Worm (Caenorhabditis elegans) whole organism, L4 larva: ENCODE results near the gene ZK856.4.

ENCODE experiments used
- D1046.2 ChIP-seq: fragments of 200-800 bp; sonication (Bioruptor generic); IDR thresholded peaks from 2 replicates; pipeline ENCODE4 v1.3.6; 2022; ENCODE audit warnings: missing genetic modification characterization, missing compliant biosample characterization
- R02D3.7 ChIP-seq: fragments of 150-350 bp; sonication (generic microtip); optimal IDR thresholded peaks from 3 replicates; lab custom pipeline; 2014; ENCODE audit warnings: missing biosample characterization, missing genetic modification characterization
- T20F7.1 ChIP-seq: fragments of 200-800 bp; sonication (Bioruptor generic); optimal IDR thresholded peaks from 2 replicates; lab custom pipeline; 2018; ENCODE audit warnings: mild to moderate bottlenecking, missing genetic modification characterization, missing compliant biosample characterization
- T26A8.4 ChIP-seq: fragments of 200-800 bp; sonication (Bioruptor generic); IDR thresholded peaks from 2 replicates; pipeline ENCODE4 v1.3.6; 2022; ENCODE audit warnings: missing genetic modification characterization, missing compliant biosample characterization
- Y105C5A.15 ChIP-seq: fragments of 200-800 bp; sonication (Bioruptor generic); IDR thresholded peaks from 2 replicates; pipeline ENCODE4 v1.3.6; 2022; ENCODE audit warnings: missing genetic modification characterization, missing compliant biosample characterization
- Y5F2A.4 ChIP-seq: fragments of 200-800 bp; sonication (Bioruptor generic); optimal IDR thresholded peaks from 2 replicates; lab custom pipeline; 2018; ENCODE audit warnings: mild to moderate bottlenecking, missing genetic modification characterization, missing compliant biosample characterization
- aha-1 ChIP-seq: fragments of 150-350 bp; peaks from one replicate; lab custom pipeline; 2014; ENCODE audit warnings: missing biosample characterization, missing genetic modification characterization
- aly-2 ChIP-seq: sonication (generic microtip); optimal IDR thresholded peaks from 2 replicates; lab custom pipeline; 2018; ENCODE audit warnings: missing biosample characterization, missing genetic modification characterization
- ceh-20 ChIP-seq: fragments of 200-800 bp; sonication (Bioruptor generic); IDR thresholded peaks from 2 replicates; pipeline ENCODE4 v1.3.6; 2022; ENCODE audit warnings: missing genetic modification reagents, missing genetic modification characterization, missing compliant biosample characterization
- ceh-32 ChIP-seq: sonication (generic microtip); optimal IDR thresholded peaks from 2 replicates; lab custom pipeline; 2016; ENCODE audit warnings: mild to moderate bottlenecking, missing genetic modification characterization, missing compliant biosample characterization; ENCODE audit not compliant: poor library complexity
- ceh-62 ChIP-seq: sonication (generic microtip); optimal IDR thresholded peaks from 2 replicates; lab custom pipeline; 2017; ENCODE audit warnings: missing biosample characterization, missing genetic modification characterization
- ces-1 ChIP-seq: fragments of 150-350 bp; sonication (generic microtip); optimal IDR thresholded peaks from 4 replicates; lab custom pipeline; 2014; ENCODE audit warnings: missing biosample characterization, missing genetic modification reagents, missing genetic modification characterization
- daf-12 ChIP-seq: fragments of 150-350 bp; optimal IDR thresholded peaks from 2 replicates; lab custom pipeline; 2014; ENCODE audit warnings: missing biosample characterization, missing genetic modification reagents, missing genetic modification characterization
- dmd-6 ChIP-seq: fragments of 200-800 bp; sonication (Bioruptor generic); IDR thresholded peaks from 2 replicates; pipeline ENCODE4 v1.3.6; 2022; ENCODE audit warnings: missing genetic modification reagents, missing genetic modification characterization, missing compliant biosample characterization
- dmd-9 ChIP-seq: fragments of 200-800 bp; sonication (Bioruptor generic); IDR thresholded peaks from 2 replicates; pipeline ENCODE4 v1.3.6; 2022; ENCODE audit warnings: missing genetic modification reagents, missing genetic modification characterization, missing compliant biosample characterization
- egl-43 ChIP-seq: fragments of 200-800 bp; sonication (Bioruptor generic); IDR thresholded peaks from 2 replicates; pipeline ENCODE4 v1.3.6; 2022; ENCODE audit warnings: missing genetic modification reagents, missing genetic modification characterization, missing compliant biosample characterization
- hlh-11 ChIP-seq: fragments of 200-800 bp; sonication (Bioruptor generic); optimal IDR thresholded peaks from 2 replicates; lab custom pipeline; 2018; ENCODE audit warnings: mild to moderate bottlenecking, missing genetic modification characterization, missing compliant biosample characterization
- lin-15B ChIP-seq: fragments of 150-350 bp; sonication (generic microtip); optimal IDR thresholded peaks from 3 replicates; lab custom pipeline; 2014; ENCODE audit warnings: missing biosample characterization, missing genetic modification characterization
- lin-29 ChIP-seq: fragments of 200-800 bp; sonication (Bioruptor generic); IDR thresholded peaks from 2 replicates; pipeline ENCODE4 v1.3.6; 2022; ENCODE audit warnings: missing genetic modification reagents, missing genetic modification characterization, missing compliant biosample characterization
- lin-39 ChIP-seq: fragments of 150-350 bp; optimal IDR thresholded peaks from 2 replicates; lab custom pipeline; 2014; ENCODE audit warnings: missing biosample characterization, missing genetic modification reagents, missing genetic modification characterization
- lir-3 ChIP-seq: sonication (generic microtip); optimal IDR thresholded peaks from 2 replicates; lab custom pipeline; 2016; ENCODE audit warnings: mild to moderate bottlenecking, missing genetic modification characterization, missing compliant biosample characterization
- lsy-2 ChIP-seq, 2 experiments: fragments of 150-350 bp in 1 of 2; sonication (generic microtip) in 1 of 2; optimal IDR thresholded peaks; 2 replicates each; lab custom pipeline; 2014 to 2017; ENCODE audit warnings: missing biosample characterization in 2 of 2, missing genetic modification characterization in 2 of 2
- madf-5 ChIP-seq, 2 experiments: fragments of 200-800 bp; sonication (Bioruptor generic); IDR thresholded peaks; 2 replicates each; pipeline ENCODE4 v1.3.6; 2022; ENCODE audit warnings: missing compliant biosample characterization in 2 of 2, missing genetic modification characterization in 2 of 2
- mep-1 ChIP-seq: fragments of 150-350 bp; sonication (generic microtip); optimal IDR thresholded peaks from 3 replicates; lab custom pipeline; 2014; ENCODE audit warnings: missing biosample characterization, missing genetic modification characterization
- mes-2 ChIP-seq: sonication (generic microtip); optimal IDR thresholded peaks from 2 replicates; lab custom pipeline; 2016; ENCODE audit warnings: missing genotype, mild to moderate bottlenecking, missing genetic modification characterization, missing compliant biosample characterization; ENCODE audit not compliant: poor library complexity, severe bottlenecking
- mxl-2 ChIP-seq: fragments of 200-800 bp; sonication (Bioruptor generic); conservative IDR thresholded peaks from 2 replicates; pipeline ENCODE4 v1.3.6; 2022; ENCODE audit warnings: missing genetic modification reagents, missing genetic modification characterization, missing compliant biosample characterization
- mxl-3 ChIP-seq: fragments of 200-800 bp; sonication (Bioruptor generic); optimal IDR thresholded peaks from 2 replicates; lab custom pipeline; 2018; ENCODE audit warnings: mild to moderate bottlenecking, missing genetic modification characterization, missing compliant biosample characterization
- nhr-10 ChIP-seq: fragments of 150-350 bp; optimal IDR thresholded peaks from 2 replicates; lab custom pipeline; 2014; ENCODE audit warnings: missing biosample characterization, missing genetic modification characterization
- nhr-102 ChIP-seq: sonication (generic microtip); optimal IDR thresholded peaks from 2 replicates; lab custom pipeline; 2016; ENCODE audit warnings: mild to moderate bottlenecking, missing genetic modification characterization, moderate library complexity, missing compliant biosample characterization
- nhr-11 ChIP-seq: fragments of 150-350 bp; optimal IDR thresholded peaks from 2 replicates; lab custom pipeline; 2014; ENCODE audit warnings: missing biosample characterization, missing genetic modification characterization
- nhr-25 ChIP-seq: sonication (generic microtip); optimal IDR thresholded peaks from 2 replicates; lab custom pipeline; 2017; ENCODE audit warnings: missing genetic modification characterization, mild to moderate bottlenecking, missing compliant biosample characterization, antibody characterized with exemption, moderate library complexity, borderline replicate concordance; ENCODE audit not compliant: insufficient read depth
- nhr-28 ChIP-seq: fragments of 150-350 bp; optimal IDR thresholded peaks from 2 replicates; lab custom pipeline; 2014; ENCODE audit warnings: missing biosample characterization, missing genetic modification characterization
- nhr-42 ChIP-seq: fragments of 200-800 bp; sonication (Bioruptor generic); IDR thresholded peaks from 2 replicates; pipeline ENCODE4 v1.3.6; 2022; ENCODE audit warnings: missing genetic modification characterization, missing compliant biosample characterization
- pqm-1 ChIP-seq: sonication (generic microtip); optimal IDR thresholded peaks from 2 replicates; lab custom pipeline; 2017; ENCODE audit warnings: missing biosample characterization, missing genetic modification characterization
- snpc-1.2 ChIP-seq: fragments of 200-800 bp; sonication (Bioruptor generic); IDR thresholded peaks from 2 replicates; pipeline ENCODE4 v1.3.6; 2022; ENCODE audit warnings: missing genetic modification reagents, missing genetic modification characterization, missing compliant biosample characterization
- tra-1 ChIP-seq: fragments of 200-800 bp; sonication (Bioruptor generic); IDR thresholded peaks from 2 replicates; pipeline ENCODE4 v1.3.6; 2022; ENCODE audit warnings: missing genetic modification reagents, missing genetic modification characterization, missing compliant biosample characterization
- unc-39 ChIP-seq: sonication (generic microtip); optimal IDR thresholded peaks from 2 replicates; lab custom pipeline; 2017; ENCODE audit warnings: missing biosample characterization, missing genetic modification characterization
- unc-62 ChIP-seq, 3 experiments: fragments of 150-350 bp in 1 of 3; sonication (generic microtip); optimal IDR thresholded peaks in 2 of 3; peaks in 1 of 3; 1 replicate in 1 of 3; 2 replicates in 2 of 3; lab custom pipeline; 2014 to 2017; ENCODE audit warnings: missing biosample characterization in 3 of 3, missing genetic modification characterization in 3 of 3, missing genetic modification reagents in 3 of 3, missing genotype in 1 of 3
- vab-7 ChIP-seq: fragments of 200-800 bp; sonication (Bioruptor generic); IDR thresholded peaks from 2 replicates; pipeline ENCODE4 v1.3.6; 2022; ENCODE audit warnings: missing genetic modification reagents, missing genetic modification characterization, missing compliant biosample characterization
- zfp-3 ChIP-seq: fragments of 200-800 bp; sonication (Bioruptor generic); conservative IDR thresholded peaks from 2 replicates; pipeline ENCODE4 v1.3.6; 2022; ENCODE audit warnings: missing genetic modification reagents, missing genetic modification characterization, missing compliant biosample characterization
- zip-11 ChIP-seq: fragments of 200-800 bp; sonication (Bioruptor generic); IDR thresholded peaks from 2 replicates; pipeline ENCODE4 v1.3.6; 2022; ENCODE audit warnings: missing genetic modification characterization, missing compliant biosample characterization

The ZK856.4 gene

DNA sequence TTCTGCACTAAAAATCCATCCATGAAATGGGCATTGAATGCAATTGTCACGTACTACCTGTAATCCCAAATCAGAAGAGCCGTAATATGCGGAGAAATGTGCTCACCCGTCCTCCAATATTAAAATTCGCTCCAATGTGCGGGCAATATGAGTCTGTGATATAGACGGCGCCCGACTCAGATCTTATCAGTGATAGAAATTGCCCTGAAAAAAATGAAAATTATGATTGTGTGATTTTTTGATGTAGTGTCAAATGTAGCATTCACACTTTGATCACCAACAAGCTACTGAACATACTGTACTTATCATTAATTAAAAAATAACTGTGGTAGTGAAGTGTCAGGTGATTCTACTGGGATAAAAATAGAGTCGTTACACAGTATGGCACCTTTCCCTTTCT lies 41.5 kb downstream of the ZK856.4 start:
- TF ChIP-seq snpc-1.2 (GFP tag; lab: Robert Waterston, UW) (no peak), mxl-3 (GFP tag; lab: Kevin White, UChicago) (no peak), nhr-10 (tag; lab: Kevin White, UChicago) (no peak), dmd-6 (GFP tag; lab: Robert Waterston, UW) (no peak; the same call in 1 of the 2 replicates), lsy-2 (tag; optimal IDR thresholded peaks at IDR 0.05; lab: Kevin White, UChicago) (no peak), lin-29 (no peak), lin-15B (tag; lab: Kevin White, UChicago) (no peak), aha-1 (tag; lab: Kevin White, UChicago) (no peak), ceh-32 (tag; lab: Kevin White, UChicago) (no peak), nhr-102 (tag; lab: Kevin White, UChicago) (no peak), T26A8.4 (GFP tag; lab: Robert Waterston, UW) (no peak), mxl-2 (no peak), egl-43 (GFP tag; lab: Robert Waterston, UW) (no peak), pqm-1 (tag; lab: Kevin White, UChicago) (peak; percentile 73), nhr-28 (tag; lab: Kevin White, UChicago) (peak; percentile 76)

ce11 chrV:10225610-10226009 lies 42.5 kb downstream of the ZK856.4 start, which contains the start of gene daf-36:
daf-36 (minus strand) TSS chrV:10225710.
- TF ChIP-seq D1046.2 (GFP tag; lab: Robert Waterston, UW) (no peak), nhr-28 (tag; lab: Kevin White, UChicago) (peak; percentile 39)
- TF ChIP-seq, all 104 proteins: peak for 1

DNA sequence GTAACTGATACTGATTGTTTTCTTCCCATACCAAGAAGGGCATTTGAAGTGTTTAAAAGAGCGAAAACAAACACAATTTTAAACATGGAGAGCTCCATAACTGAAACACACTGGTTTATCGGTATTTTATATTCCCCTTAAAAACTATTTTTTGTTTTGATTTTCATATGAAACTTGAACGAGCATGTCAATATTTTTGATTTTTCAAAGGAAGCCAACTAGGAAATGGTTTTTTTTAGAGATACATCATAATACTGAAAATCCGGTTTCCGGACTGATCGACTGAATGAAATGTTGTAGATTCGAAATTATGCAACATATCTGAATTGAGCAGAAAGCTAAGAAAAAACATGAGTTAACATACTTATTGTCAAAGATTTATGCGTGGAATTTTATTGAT lies 44.2 kb downstream of the ZK856.4 start, which contains the start of gene ttr-19:
Gene ttr-19 (minus strand): TSS at position 101 of the 400 bp plus-strand sequence.
- TF ChIP-seq mes-2 (tag; lab: Kevin White, UChicago) (no peak), daf-12 (no peak)

DNA sequence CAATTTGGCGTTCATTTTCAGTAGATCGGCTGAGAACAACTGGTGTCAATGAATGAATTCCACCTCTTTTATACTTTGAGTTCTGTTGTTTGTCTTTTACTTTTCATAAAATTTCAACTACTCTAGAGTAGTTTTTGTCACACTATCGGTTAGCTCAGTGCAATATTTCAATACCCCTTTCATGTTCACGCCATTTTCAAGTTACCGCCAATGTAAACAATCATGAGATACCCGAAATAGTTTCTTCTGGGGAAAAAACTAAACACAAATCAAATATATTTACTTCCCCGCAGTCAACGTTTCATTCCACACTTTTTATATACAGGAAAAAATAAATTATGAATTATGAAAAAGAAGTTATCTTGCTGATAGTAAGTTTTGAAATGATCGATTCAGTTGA lies 45.3 kb downstream of the ZK856.4 start, which contains the start of gene fipr-4:
Gene fipr-4 (minus strand): TSS at position 101 of the 400 bp plus-strand sequence.
- TF ChIP-seq nhr-42 (GFP tag; lab: Robert Waterston, UW) (no peak), nhr-11 (no peak), ceh-62 (no peak), lir-3 (no peak), unc-39 (tag; lab: Kevin White, UChicago) (no peak)

- TF ChIP-seq ceh-20, result no peak
- TF ChIP-seq dmd-9, result no peak
- TF ChIP-seq zfp-3 (GFP tag; lab: Robert Waterston, UW), result no peak
- TF ChIP-seq D1046.2 (GFP tag; lab: Robert Waterston, UW), result no peak
- no peak for TF ChIP-seq unc-62 (GFP tag; optimal IDR thresholded peaks at IDR 0.05 in 1 of 2; lab: Kevin White, UChicago)
- TF ChIP-seq unc-62 (tag; optimal IDR thresholded peaks at IDR 0.05; lab: Kevin White, UChicago), result no peak
- no peak for TF ChIP-seq mep-1 (tag; lab: Kevin White, UChicago)
Measured at ce11 chrV:10229222-10229879, 46.3 kb downstream of the ZK856.4 start, which contains the start of the genes pyt-1 and fipr-7. pyt-1 (minus strand) TSS chrV:10229322. fipr-7 (plus strand) TSS chrV:10229829.

- TF ChIP-seq ces-1 (GFP tag; lab: Kevin White, UChicago) (no peak), madf-5 (GFP tag; IDR thresholded peaks at IDR 0.05; lab: Robert Waterston, UW) (no peak), hlh-11 (tag; lab: Kevin White, UChicago) (no peak), pqm-1 (tag; lab: Kevin White, UChicago) (no peak), vab-7 (GFP tag; lab: Robert Waterston, UW) (no peak), tra-1 (GFP tag; lab: Robert Waterston, UW) (no peak), zip-11 (no peak), Y5F2A.4 (GFP tag; lab: Kevin White, UChicago) (no peak), egl-43 (GFP tag; lab: Robert Waterston, UW) (no peak), Y105C5A.15 (no peak), nhr-25 (tag; lab: Kevin White, UChicago) (no peak), aha-1 (tag; lab: Kevin White, UChicago) (no peak), T20F7.1 (GFP tag; lab: Kevin White, UChicago) (no peak), lsy-2 (tag; optimal IDR thresholded peaks at IDR 0.05; lab: Kevin White, UChicago) (no peak), R02D3.7 (tag; lab: Kevin White, UChicago) (no peak), lin-39 (tag; lab: Kevin White, UChicago) (no peak), aly-2 (tag; lab: Kevin White, UChicago) (no peak)
Measured at ce11 chrV:10230932-10231331, 47.8 kb downstream of the ZK856.4 start, which contains the start of gene fipr-6. fipr-6 (plus strand) TSS chrV:10231232.
